Worm (Caenorhabditis elegans) whole organism, L1 larva: ENCODE data around the gene catp-4.

Experiments used
- C04F5.9 ChIP-seq: sonication (generic microtip); optimal IDR thresholded peaks from 2 replicates; lab custom pipeline; 2016; ENCODE audit warnings: missing genetic modification characterization, missing compliant biosample characterization
- C16A3.4 ChIP-seq: fragments of 150-350 bp; optimal IDR thresholded peaks from 2 replicates; lab custom pipeline; 2014; ENCODE audit warnings: missing biosample characterization, missing genetic modification characterization
- C34B4.2 ChIP-seq: sonication (generic microtip); optimal IDR thresholded peaks from 2 replicates; lab custom pipeline; 2017; ENCODE audit warnings: mild to moderate bottlenecking, missing genetic modification characterization, missing compliant biosample characterization
- alr-1 ChIP-seq: fragments of 200-800 bp; sonication (Bioruptor generic); optimal IDR thresholded peaks from 2 replicates; lab custom pipeline; 2018; ENCODE audit warnings: borderline replicate concordance, mild to moderate bottlenecking, missing genetic modification characterization, missing compliant biosample characterization
- blmp-1 ChIP-seq: fragments of 150-350 bp; optimal IDR thresholded peaks from 2 replicates; lab custom pipeline; 2014; ENCODE audit warnings: missing biosample characterization, missing genetic modification characterization
- efl-3 ChIP-seq: fragments of 200-800 bp; sonication (Bioruptor generic); optimal IDR thresholded peaks from 2 replicates; lab custom pipeline; 2018; ENCODE audit warnings: mild to moderate bottlenecking, missing genetic modification characterization, missing compliant biosample characterization
- elt-2 ChIP-seq: sonication (generic microtip); optimal IDR thresholded peaks from 2 replicates; lab custom pipeline; 2016; ENCODE audit warnings: missing genetic modification characterization, mild to moderate bottlenecking, inconsistent platforms, missing compliant biosample characterization, missing genetic modification reagents
- fkh-4 ChIP-seq: sonication (generic microtip); optimal IDR thresholded peaks from 2 replicates; lab custom pipeline; 2016; ENCODE audit warnings: missing compliant biosample characterization, missing genetic modification characterization, borderline replicate concordance
- hpl-2 ChIP-seq: fragments of 150-350 bp; optimal IDR thresholded peaks from 2 replicates; lab custom pipeline; 2014; ENCODE audit warnings: missing biosample characterization, missing genetic modification reagents, missing genetic modification characterization
- irx-1 ChIP-seq: sonication (generic microtip); optimal IDR thresholded peaks from 2 replicates; lab custom pipeline; 2016; ENCODE audit warnings: missing genetic modification characterization, missing compliant biosample characterization
- jun-1 ChIP-seq: fragments of 150-350 bp; optimal IDR thresholded peaks from 2 replicates; lab custom pipeline; 2014; ENCODE audit warnings: missing biosample characterization, missing genetic modification reagents, missing genetic modification characterization
- lin-14 ChIP-seq: fragments of 200-800 bp; sonication (Bioruptor generic); optimal IDR thresholded peaks from 2 replicates; lab custom pipeline; 2018; ENCODE audit warnings: mild to moderate bottlenecking, missing genetic modification characterization, moderate library complexity, missing compliant biosample characterization
- lin-15B ChIP-seq: fragments of 150-350 bp; sonication (generic microtip); optimal IDR thresholded peaks from 3 replicates; lab custom pipeline; 2014; ENCODE audit warnings: missing biosample characterization, missing genetic modification characterization
- mab-9 ChIP-seq: fragments of 200-800 bp; sonication (Bioruptor generic); IDR thresholded peaks from 2 replicates; pipeline ENCODE4 v1.3.6; 2022; ENCODE audit warnings: missing genetic modification reagents, missing genetic modification characterization, missing compliant biosample characterization
- mep-1 ChIP-seq: fragments of 150-350 bp; optimal IDR thresholded peaks from 2 replicates; lab custom pipeline; 2014; ENCODE audit warnings: missing biosample characterization, missing genetic modification characterization
- nhr-237 ChIP-seq: fragments of 150-350 bp; optimal IDR thresholded peaks from 2 replicates; lab custom pipeline; 2014; ENCODE audit warnings: missing biosample characterization, missing genetic modification characterization
- nhr-71 ChIP-seq: sonication (generic microtip); optimal IDR thresholded peaks from 2 replicates; lab custom pipeline; 2016; ENCODE audit warnings: mild to moderate bottlenecking, missing genetic modification characterization, moderate library complexity, missing compliant biosample characterization
- nhr-90 ChIP-seq: sonication (generic microtip); optimal IDR thresholded peaks from 2 replicates; lab custom pipeline; 2016; ENCODE audit warnings: mild to moderate bottlenecking, missing genetic modification characterization, missing compliant biosample characterization; ENCODE audit not compliant: poor library complexity
- pqm-1 ChIP-seq: sonication (generic microtip); optimal IDR thresholded peaks from 3 replicates; lab custom pipeline; 2017; ENCODE audit warnings: missing biosample characterization, missing genetic modification characterization
- rnt-1 ChIP-seq: sonication (generic microtip); optimal IDR thresholded peaks from 2 replicates; lab custom pipeline; 2016; ENCODE audit warnings: mild to moderate bottlenecking, missing genetic modification characterization, moderate library complexity, missing compliant biosample characterization
- unc-130 ChIP-seq: fragments of 150-350 bp; optimal IDR thresholded peaks from 2 replicates; lab custom pipeline; 2017; ENCODE audit warnings: missing biosample characterization, missing genetic modification characterization, inconsistent platforms
- vab-15 ChIP-seq: sonication (generic microtip); optimal IDR thresholded peaks from 2 replicates; lab custom pipeline; 2017; ENCODE audit warnings: missing genotype, mild to moderate bottlenecking, missing genetic modification characterization, missing compliant biosample characterization
- zag-1 ChIP-seq: fragments of 150-350 bp; optimal IDR thresholded peaks from 2 replicates; lab custom pipeline; 2014; ENCODE audit warnings: missing biosample characterization, missing genetic modification characterization
- ztf-4 ChIP-seq: fragments of 150-350 bp; optimal IDR thresholded peaks from 2 replicates; lab custom pipeline; 2014; ENCODE audit warnings: missing biosample characterization, missing genetic modification characterization

The catp-4 gene

ce11 chrII:14645290-14645689 lies 51.9 kb downstream of the catp-4 start (continued):
- TF ChIP-seq hpl-2 (GFP tag; lab: Kevin White, UChicago) = no peak
- no peak for TF ChIP-seq nhr-237 (tag; lab: Kevin White, UChicago)
- TF ChIP-seq irx-1 = peak; percentile 12
- TF ChIP-seq elt-2 (tag; lab: Kevin White, UChicago) = no peak
- peak; percentile 91 for TF ChIP-seq lin-14 (GFP tag; lab: Kevin White, UChicago)
- TF ChIP-seq vab-15 (tag; lab: Kevin White, UChicago) = no peak
- TF ChIP-seq unc-130 (tag; lab: Kevin White, UChicago) = no peak
- TF ChIP-seq rnt-1 (tag; lab: Kevin White, UChicago) = peak; percentile 58
- no peak for TF ChIP-seq C04F5.9 (tag; lab: Kevin White, UChicago)
- peak; percentile 3 for TF ChIP-seq C16A3.4 (tag; lab: Kevin White, UChicago)
- TF ChIP-seq ztf-4 = peak; percentile 6
- TF ChIP-seq fkh-4 = peak; percentile 28
- TF ChIP-seq lin-15B = no peak
- no peak for TF ChIP-seq jun-1
- TF ChIP-seq blmp-1 = peak; percentile 71
- TF ChIP-seq pqm-1 (tag; lab: Kevin White, UChicago) = no peak
- TF ChIP-seq nhr-71 (tag; lab: Kevin White, UChicago) = peak; percentile 72
- no peak for TF ChIP-seq zag-1 (tag; lab: Kevin White, UChicago)
- no peak for TF ChIP-seq C34B4.2 (tag; lab: Kevin White, UChicago)
- TF ChIP-seq nhr-90 (tag; lab: Kevin White, UChicago) = no peak
- TF ChIP-seq mep-1 = peak; percentile 69
- no peak for TF ChIP-seq mab-9 (GFP tag; lab: Robert Waterston, UW)
- no peak for TF ChIP-seq alr-1
- TF ChIP-seq efl-3 (GFP tag; lab: Kevin White, UChicago) = no peak
